Fruit fly (Drosophila melanogaster) whole organism, embryonic: ENCODE measurements around the gene CG6766.

Experiments
- CG1024 ChIP-seq: fragments of 200-800 bp; sonication (Bioruptor generic); IDR thresholded peaks from 2 replicates; pipeline ENCODE4 v1.3.6; 2022; ENCODE audit warnings: missing biosample characterization, missing genetic modification characterization
- CG10267 ChIP-seq: fragments of 200-800 bp; sonication (Bioruptor generic); optimal IDR thresholded peaks from 2 replicates; lab custom pipeline; 2018; ENCODE audit warnings: missing biosample characterization, mild to moderate bottlenecking, missing genetic modification characterization, moderate library complexity
- CG10462 ChIP-seq: fragments of 200-800 bp; sonication (Bioruptor generic); optimal IDR thresholded peaks from 2 replicates; lab custom pipeline; 2016; ENCODE audit warnings: missing biosample characterization, missing genetic modification characterization
- CG13123 ChIP-seq: fragments of 200-800 bp; sonication (Bioruptor generic); optimal IDR thresholded peaks from 2 replicates; lab custom pipeline; 2016; ENCODE audit warnings: missing biosample characterization, missing genetic modification characterization
- CG13894 ChIP-seq: fragments of 200-800 bp; sonication (Bioruptor generic); optimal IDR thresholded peaks from 3 replicates; lab custom pipeline; 2018; ENCODE audit warnings: missing biosample characterization, mild to moderate bottlenecking, missing genetic modification characterization, moderate library complexity
- CG14860 ChIP-seq: fragments of 200-800 bp; sonication (Bioruptor generic); IDR thresholded peaks from 3 replicates; pipeline ENCODE4 v1.3.6; 2022; ENCODE audit warnings: missing biosample characterization, missing genetic modification characterization; ENCODE audit not compliant: partially characterized antibody
- CG17385 ChIP-seq: fragments of 200-800 bp; sonication (Bioruptor generic); optimal IDR thresholded peaks from 3 replicates; lab custom pipeline; 2018; ENCODE audit warnings: missing biosample characterization, mild to moderate bottlenecking, missing genetic modification characterization
- CG17802 ChIP-seq: fragments of 200-800 bp; sonication (Bioruptor generic); optimal IDR thresholded peaks from 2 replicates; lab custom pipeline; 2018; ENCODE audit warnings: missing biosample characterization, mild to moderate bottlenecking, missing genetic modification characterization, moderate library complexity
- CG17912 ChIP-seq: fragments of 200-800 bp; sonication (Bioruptor generic); optimal IDR thresholded peaks from 2 replicates; lab custom pipeline; 2018; ENCODE audit warnings: missing biosample characterization, mild to moderate bottlenecking, missing genetic modification characterization
- CG2129 ChIP-seq: fragments of 200-800 bp; sonication (Bioruptor generic); IDR thresholded peaks from 2 replicates; pipeline ENCODE4 v1.3.6; 2022; ENCODE audit warnings: missing biosample characterization, missing genetic modification characterization; ENCODE audit not compliant: partially characterized antibody
- CG2202 ChIP-seq: fragments of 200-800 bp; sonication (Bioruptor generic); optimal IDR thresholded peaks from 2 replicates; lab custom pipeline; 2018; ENCODE audit warnings: missing biosample characterization, mild to moderate bottlenecking, missing genetic modification characterization
- CG3281 ChIP-seq: fragments of 200-800 bp; sonication (Bioruptor generic); optimal IDR thresholded peaks from 3 replicates; lab custom pipeline; 2017; ENCODE audit warnings: missing biosample characterization, mild to moderate bottlenecking, missing genetic modification characterization
- CG5180 ChIP-seq: fragments of 200-800 bp; sonication (Bioruptor generic); optimal IDR thresholded peaks from 3 replicates; lab custom pipeline; 2017; ENCODE audit warnings: missing biosample characterization, missing genetic modification characterization, mild to moderate bottlenecking, moderate library complexity, missing genetic modification reagents
- CG7928 ChIP-seq: fragments of 200-800 bp; sonication (Bioruptor generic); optimal IDR thresholded peaks from 2 replicates; lab custom pipeline; 2017; ENCODE audit warnings: missing biosample characterization, mild to moderate bottlenecking, missing genetic modification characterization
- CG7987 ChIP-seq: fragments of 200-800 bp; sonication (Bioruptor generic); optimal IDR thresholded peaks from 2 replicates; lab custom pipeline; 2018; ENCODE audit warnings: missing biosample characterization, mild to moderate bottlenecking, missing genetic modification characterization, moderate library complexity
- Camta ChIP-seq: fragments of 200-800 bp; sonication (Bioruptor generic); optimal IDR thresholded peaks from 2 replicates; lab custom pipeline; 2016; ENCODE audit warnings: missing biosample characterization, missing genetic modification characterization
- D ChIP-seq, 2 experiments: fragments of 200-800 bp in 1 of 2; fragments of >200 bp in 1 of 2; sonication (Bioruptor generic) in 1 of 2; optimal IDR thresholded peaks; 2 replicates in 1 of 2; 3 replicates in 1 of 2; lab custom pipeline; 2017; ENCODE audit warnings: mild to moderate bottlenecking in 1 of 2, missing biosample characterization in 1 of 2, missing genetic modification characterization in 1 of 2, missing genetic modification reagents in 1 of 2
- Dek ChIP-seq: fragments of 200-800 bp; sonication (Bioruptor generic); optimal IDR thresholded peaks from 3 replicates; lab custom pipeline; 2019; ENCODE audit warnings: missing biosample characterization, mild to moderate bottlenecking, missing genetic modification characterization, moderate library complexity
- Dip2 ChIP-seq: fragments of 200-800 bp; sonication (Bioruptor generic); IDR thresholded peaks from 2 replicates; pipeline ENCODE4 v1.3.6; 2022; ENCODE audit warnings: missing biosample characterization, missing genetic modification characterization
- E2f2 ChIP-seq: fragments of 200-800 bp; sonication (Bioruptor generic); IDR thresholded peaks from 2 replicates; pipeline ENCODE4 v1.3.6; 2022; ENCODE audit warnings: missing biosample characterization, missing genetic modification characterization
- ERR ChIP-seq: fragments of 200-800 bp; sonication (Bioruptor generic); optimal IDR thresholded peaks from 2 replicates; lab custom pipeline; 2016; ENCODE audit warnings: missing biosample characterization, missing genetic modification characterization
- Fer2 ChIP-seq: fragments of 200-800 bp; sonication (Bioruptor generic); optimal IDR thresholded peaks from 2 replicates; lab custom pipeline; 2018; ENCODE audit warnings: missing biosample characterization, mild to moderate bottlenecking, missing genetic modification characterization, moderate library complexity
- Fer3 ChIP-seq: fragments of 200-800 bp; sonication (Bioruptor generic); optimal IDR thresholded peaks from 2 replicates; lab custom pipeline; 2018; ENCODE audit warnings: missing biosample characterization, mild to moderate bottlenecking, missing genetic modification characterization, moderate library complexity
- HLHmδ ChIP-seq: fragments of 200-800 bp; sonication (Bioruptor generic); optimal IDR thresholded peaks from 2 replicates; lab custom pipeline; 2018; ENCODE audit warnings: missing biosample characterization, mild to moderate bottlenecking, missing genetic modification characterization, moderate library complexity
- NFAT ChIP-seq: fragments of 200-800 bp; sonication (Bioruptor generic); IDR thresholded peaks from 2 replicates; pipeline ENCODE4 v1.3.6; 2022; ENCODE audit warnings: missing biosample characterization, missing genetic modification characterization
- Opbp ChIP-seq: fragments of 200-800 bp; sonication (Bioruptor generic); IDR thresholded peaks from 3 replicates; pipeline ENCODE4 v1.3.6; 2022; ENCODE audit warnings: missing biosample characterization, missing genetic modification characterization; ENCODE audit not compliant: partially characterized antibody
- Xbp1 ChIP-seq: fragments of 200-800 bp; sonication (Bioruptor generic); optimal IDR thresholded peaks from 3 replicates; lab custom pipeline; 2016; ENCODE audit warnings: missing biosample characterization, mild to moderate bottlenecking, missing genetic modification characterization
- cas ChIP-seq: fragments of 200-800 bp; sonication (Bioruptor generic); IDR thresholded peaks from 2 replicates; pipeline ENCODE4 v1.3.6; 2022; ENCODE audit warnings: missing biosample characterization, missing genetic modification characterization
- dmrt99B ChIP-seq: fragments of 200-800 bp; sonication (Bioruptor generic); optimal IDR thresholded peaks from 2 replicates; lab custom pipeline; 2018; ENCODE audit warnings: missing biosample characterization, mild to moderate bottlenecking, missing genetic modification characterization, moderate library complexity
- esg ChIP-seq: fragments of 200-800 bp; sonication (Bioruptor generic); conservative IDR thresholded peaks from 2 replicates; pipeline ENCODE4 v1.3.6; 2022; ENCODE audit warnings: missing biosample characterization, missing genetic modification characterization
- fru ChIP-seq: fragments of >200 bp; optimal IDR thresholded peaks from 2 replicates; lab custom pipeline; 2017
- gsb ChIP-seq: fragments of 200-800 bp; sonication (Bioruptor generic); IDR thresholded peaks from 2 replicates; pipeline ENCODE4 v1.3.6; 2022; ENCODE audit warnings: missing biosample characterization, missing genetic modification characterization
- lbe ChIP-seq: fragments of 200-800 bp; sonication (Bioruptor generic); optimal IDR thresholded peaks from 2 replicates; lab custom pipeline; 2016; ENCODE audit warnings: missing biosample characterization, mild to moderate bottlenecking, missing genetic modification characterization
- lov ChIP-seq, 2 experiments: fragments of 200-800 bp in 1 of 2; fragments of >200 bp in 1 of 2; sonication (Bioruptor generic) in 1 of 2; IDR thresholded peaks in 1 of 2; optimal IDR thresholded peaks in 1 of 2; 2 replicates in 1 of 2; 3 replicates in 1 of 2; pipeline versions ENCODE4 v1.3.6 to Lab custom; 2017 to 2022; ENCODE audit warnings: missing biosample characterization in 1 of 2, missing genetic modification characterization in 1 of 2
- nerfin-2 ChIP-seq: fragments of 200-800 bp; sonication (Bioruptor generic); IDR thresholded peaks from 2 replicates; pipeline ENCODE4 v1.3.6; 2022; ENCODE audit warnings: missing biosample characterization, missing genetic modification characterization; ENCODE audit not compliant: partially characterized antibody
- nom ChIP-seq: fragments of 200-800 bp; sonication (Bioruptor generic); optimal IDR thresholded peaks from 2 replicates; lab custom pipeline; 2017; ENCODE audit warnings: missing biosample characterization, missing genetic modification characterization, mild to moderate bottlenecking, moderate library complexity, missing genetic modification reagents
- odd ChIP-seq: fragments of 200-800 bp; sonication (Bioruptor generic); optimal IDR thresholded peaks from 2 replicates; lab custom pipeline; 2017; ENCODE audit warnings: missing biosample characterization, mild to moderate bottlenecking, missing genetic modification characterization
- otp ChIP-seq: fragments of 200-800 bp; sonication (Bioruptor generic); IDR thresholded peaks from 3 replicates; pipeline ENCODE4, ENCODE4 v1.3.6; 2022; ENCODE audit warnings: missing biosample characterization, missing genetic modification characterization
- pnt ChIP-seq: fragments of 200-800 bp; sonication (Bioruptor generic); optimal IDR thresholded peaks from 3 replicates; lab custom pipeline; 2016; ENCODE audit warnings: missing biosample characterization, missing genetic modification characterization
- prd ChIP-seq, 3 experiments: fragments of >200 bp in 2 of 3; fragments of 200-800 bp in 1 of 3; sonication (Bioruptor generic) in 1 of 3; optimal IDR thresholded peaks in 2 of 3; IDR thresholded peaks in 1 of 3; 2 replicates in 2 of 3; 3 replicates in 1 of 3; pipeline versions ENCODE4 v1.3.6 to Lab custom; 2017 to 2022; ENCODE audit warnings: missing biosample characterization in 1 of 3, missing genetic modification characterization in 1 of 3
- sens-2 ChIP-seq: fragments of 200-800 bp; sonication (Bioruptor generic); IDR thresholded peaks from 2 replicates; pipeline ENCODE4 v1.3.6; 2022; ENCODE audit warnings: missing biosample characterization, missing genetic modification characterization
- tap ChIP-seq: fragments of 200-800 bp; optimal IDR thresholded peaks from 3 replicates; lab custom pipeline; 2019; ENCODE audit warnings: missing biosample characterization, mild to moderate bottlenecking, missing genetic modification characterization, moderate library complexity
- tup ChIP-seq: fragments of 200-800 bp; sonication (Bioruptor generic); optimal IDR thresholded peaks from 2 replicates; lab custom pipeline; 2016; ENCODE audit warnings: missing biosample characterization, mild to moderate bottlenecking, missing genetic modification characterization, moderate library complexity
- tx ChIP-seq: fragments of 200-800 bp; sonication (Bioruptor generic); optimal IDR thresholded peaks from 2 replicates; lab custom pipeline; 2016; ENCODE audit warnings: missing biosample characterization, missing genetic modification characterization
- usp ChIP-seq: fragments of >200 bp; optimal IDR thresholded peaks from 2 replicates; lab custom pipeline; 2017; ENCODE audit warnings: missing biosample characterization, missing genetic modification characterization
- zfh2 ChIP-seq: fragments of 200-800 bp; sonication (Bioruptor generic); optimal IDR thresholded peaks from 2 replicates; lab custom pipeline; 2016; ENCODE audit warnings: missing biosample characterization, missing genetic modification characterization

The CG6766 gene

dm6 chr2L:12026458-12027431 lies 13.7 kb downstream of the CG6766 start (continued):
- no peak for TF ChIP-seq Camta (GFP tag; lab: Kevin White, UChicago)
- TF ChIP-seq sens-2 (GFP tag; lab: Robert Waterston, UW), result no peak
- TF ChIP-seq dmrt99B (tag; lab: Kevin White, UChicago), result peak; percentile 48
- TF ChIP-seq ERR (GFP tag; lab: Kevin White, UChicago), result no peak
- peak; percentile 31 for TF ChIP-seq CG13123 (GFP tag; lab: Kevin White, UChicago)
- no peak for TF ChIP-seq Fer2 (tag; lab: Kevin White, UChicago)
- no peak for TF ChIP-seq CG7987
- peak; percentile 7 for TF ChIP-seq Dek (tag; lab: Kevin White, UChicago)
- peak; percentile 0 for TF ChIP-seq CG17802
- TF ChIP-seq tap (tag; lab: Kevin White, UChicago), result no peak
- TF ChIP-seq NFAT (GFP tag; lab: Robert Waterston, UW), result peak; percentile 38; the same call in 1 of the 2 replicates
- TF ChIP-seq usp (GFP tag; lab: Kevin White, UChicago), result no peak
- no peak for TF ChIP-seq otp (GFP tag; lab: Robert Waterston, UW)
- TF ChIP-seq Dip2 (GFP tag; lab: Robert Waterston, UW), result no peak
- peak; percentile 24 for TF ChIP-seq Fer3 (tag; lab: Kevin White, UChicago)
- TF ChIP-seq Xbp1 (GFP tag; lab: Kevin White, UChicago), result peak; percentile 61
- no peak for TF ChIP-seq CG2129
- TF ChIP-seq nom (GFP tag; lab: Kevin White, UChicago), result peak; percentile 98
- peak; percentile 59 for TF ChIP-seq CG17385 (GFP tag; lab: Kevin White, UChicago)
- TF ChIP-seq CG13894 (tag; lab: Kevin White, UChicago), result peak; percentile 1
- TF ChIP-seq gsb (GFP tag; lab: Robert Waterston, UW), result no peak
- TF ChIP-seq CG5180 (GFP tag; lab: Kevin White, UChicago), result peak; percentile 18
- no peak for TF ChIP-seq Opbp (GFP tag; lab: Robert Waterston, UW)
- no peak for TF ChIP-seq tup (GFP tag; lab: Kevin White, UChicago)
- TF ChIP-seq nerfin-2 (GFP tag; lab: Robert Waterston, UW), result no peak
- no peak for TF ChIP-seq HLHmδ (GFP tag; lab: Kevin White, UChicago)
- TF ChIP-seq lbe (GFP tag; lab: Kevin White, UChicago), result peak; percentile 24
- TF ChIP-seq E2f2 (GFP tag; lab: Robert Waterston, UW), result peak; percentile 36
- TF ChIP-seq CG2202 (tag; lab: Kevin White, UChicago), result no peak
- no peak for TF ChIP-seq CG17912 (GFP tag; lab: Kevin White, UChicago)
- peak; percentile 53 for TF ChIP-seq odd (GFP tag; lab: Kevin White, UChicago)
- TF ChIP-seq CG10462 (GFP tag; lab: Kevin White, UChicago), result peak; percentile 6
- peak; percentile 27 for TF ChIP-seq CG10267 (tag; lab: Kevin White, UChicago)
- no peak for TF ChIP-seq zfh2 (GFP tag; lab: Kevin White, UChicago)
- TF ChIP-seq fru (lab: Kevin White, UChicago), result no peak
- TF ChIP-seq CG7928 (GFP tag; lab: Kevin White, UChicago), result no peak
- no peak for TF ChIP-seq prd (optimal IDR thresholded peaks at IDR 0.05; lab: Kevin White, UChicago)
- peak; percentile 71 for TF ChIP-seq prd (GFP tag; IDR thresholded peaks at IDR 0.05; lab: Robert Waterston, UW)
- TF ChIP-seq cas, result no peak
- peak; percentile 11 for TF ChIP-seq tx (GFP tag; lab: Kevin White, UChicago)
- TF ChIP-seq D (optimal IDR thresholded peaks at IDR 0.05; lab: Kevin White, UChicago), result no peak
- peak; percentile 67 for TF ChIP-seq D (GFP tag; optimal IDR thresholded peaks at IDR 0.05; lab: Kevin White, UChicago)
- peak; percentile 66 for TF ChIP-seq CG3281 (GFP tag; lab: Kevin White, UChicago)
- no peak for TF ChIP-seq lov (optimal IDR thresholded peaks at IDR 0.05; lab: Kevin White, UChicago)
- 0 out of 3 replicates have a peak, but pooled peaks have one; percentile 14 for TF ChIP-seq lov (GFP tag; IDR thresholded peaks at IDR 0.05; lab: Robert Waterston, UW)
- TF ChIP-seq pnt (GFP tag; lab: Kevin White, UChicago), result peak; percentile 15
- TF ChIP-seq CG14860, result no peak
- TF ChIP-seq esg (GFP tag; lab: Robert Waterston, UW), result no peak; the same call in 1 of the 2 replicates
- no peak; the same call in 1 of the 2 replicates for TF ChIP-seq CG1024
